Fruit fly (Drosophila melanogaster): Measurements from ENCODE around the gene CG2258.

Gene CG2258

DNA sequence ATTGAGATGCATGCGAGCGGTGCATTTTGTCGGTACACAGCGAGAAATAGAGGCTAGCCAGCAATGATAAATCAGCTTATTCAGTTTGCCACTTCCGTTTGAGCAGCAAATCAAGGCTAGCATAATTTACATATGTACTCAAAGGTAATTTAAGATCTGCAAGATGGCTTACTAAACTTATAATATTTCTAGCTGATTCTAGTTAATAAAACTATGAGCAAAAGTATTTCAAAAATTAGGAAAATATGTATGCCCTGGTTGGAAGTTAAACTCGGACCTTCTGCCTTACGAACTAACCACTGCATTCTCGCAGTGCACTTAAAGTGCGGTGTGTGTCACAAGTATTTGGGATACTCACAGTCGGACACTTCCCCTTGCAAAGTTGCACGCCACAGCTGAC lies 20.9 kb upstream of the CG2258 start:
- TF ChIP-seq CG15710 (tag; optimal IDR thresholded peaks at IDR 0.05) (peak; percentile 38), D1 (tag; optimal IDR thresholded peaks at IDR 0.05) (no peak), gl (tag; optimal IDR thresholded peaks at IDR 0.05) (no peak), Pif1B (GFP tag; optimal IDR thresholded peaks at IDR 0.05) (peak; percentile 49), CG9948 (tag; optimal IDR thresholded peaks at IDR 0.05) (peak; percentile 38), Pif1A (GFP tag; optimal IDR thresholded peaks at IDR 0.05) (peak; percentile 38), CG10348 (GFP tag; IDR thresholded peaks at IDR 0.05) (no peak), CG8159 (tag; optimal IDR thresholded peaks at IDR 0.05) (peak; percentile 50), CG4496 (GFP tag; IDR thresholded peaks at IDR 0.05) (peak; percentile 60; the same call in 1 of the 3 replicates), CG12605 (GFP tag; IDR thresholded peaks at IDR 0.05) (peak; percentile 18), Ets98B (GFP tag; IDR thresholded peaks at IDR 0.05) (0 out of 2 replicates have a peak, but pooled peaks have one; percentile 40), CG34367 (tag; optimal IDR thresholded peaks at IDR 0.05) (peak; percentile 21), EcR (GFP tag; optimal IDR thresholded peaks at IDR 0.05) (no peak), CG32121 (GFP tag; IDR thresholded peaks at IDR 0.05) (peak; percentile 62), rn (GFP tag; IDR thresholded peaks at IDR 0.05) (no peak), CG13204 (GFP tag; optimal IDR thresholded peaks at IDR 0.05) (no peak), CG14655 (GFP tag; optimal IDR thresholded peaks at IDR 0.05) (peak; percentile 66), CG17806 (tag; optimal IDR thresholded peaks at IDR 0.05) (peak; percentile 33), CG8301 (tag; optimal IDR thresholded peaks at IDR 0.05) (peak; percentile 65), fd96Ca (GFP tag; IDR thresholded peaks at IDR 0.05) (peak; percentile 57; the same call in 2 of the 3 replicates), Snoo (tag; optimal IDR thresholded peaks at IDR 0.05) (no peak)

dm6 chrX:8120939-8121338 lies 19.0 kb upstream of the CG2258 start, which contains the start of gene CG2260:
Gene CG2260, minus strand, starts transcription at chrX:8121147.
- TF ChIP-seq CG8301 (tag; optimal IDR thresholded peaks at IDR 0.05) (no peak), gl (tag; optimal IDR thresholded peaks at IDR 0.05) (no peak), Pif1B (GFP tag; optimal IDR thresholded peaks at IDR 0.05) (no peak), CG14655 (GFP tag; optimal IDR thresholded peaks at IDR 0.05) (no peak), CG34367 (tag; optimal IDR thresholded peaks at IDR 0.05) (no peak), CG12605 (GFP tag; IDR thresholded peaks at IDR 0.05) (no peak), CG32121 (GFP tag; IDR thresholded peaks at IDR 0.05) (no peak), Pif1A (GFP tag; optimal IDR thresholded peaks at IDR 0.05) (no peak), Snoo (tag; optimal IDR thresholded peaks at IDR 0.05) (no peak), EcR (GFP tag; optimal IDR thresholded peaks at IDR 0.05) (no peak), CG4496 (GFP tag; IDR thresholded peaks at IDR 0.05) (no peak), D1 (tag; optimal IDR thresholded peaks at IDR 0.05) (no peak), CG17806 (tag; optimal IDR thresholded peaks at IDR 0.05) (no peak), fd96Ca (GFP tag; IDR thresholded peaks at IDR 0.05) (no peak), Ets98B (GFP tag; IDR thresholded peaks at IDR 0.05) (no peak), CG9948 (tag; optimal IDR thresholded peaks at IDR 0.05) (no peak), CG15710 (tag; optimal IDR thresholded peaks at IDR 0.05) (no peak), CG8159 (tag; optimal IDR thresholded peaks at IDR 0.05) (no peak)

DNA sequence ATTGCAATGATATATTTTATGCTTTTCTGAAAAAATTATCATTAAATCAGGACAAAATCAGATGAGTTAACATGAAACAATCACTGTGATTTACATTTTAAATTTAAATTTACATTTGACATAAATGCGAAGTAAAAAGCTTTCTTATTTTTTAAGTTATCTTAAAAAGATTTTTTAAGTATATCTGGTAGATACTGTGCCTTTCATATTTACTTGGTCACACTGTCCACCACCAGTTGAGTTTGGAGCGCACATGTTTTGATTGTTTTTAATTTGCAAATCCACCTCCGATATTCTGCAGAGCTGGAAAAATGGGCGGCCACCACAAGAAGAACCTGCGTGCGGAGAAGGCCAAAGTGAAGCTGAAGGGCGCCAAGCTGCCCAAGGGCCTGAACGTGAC lies 14.9 kb upstream of the CG2258 start, which contains the start of gene CG1575:
CG1575 (plus strand) TSS at position 200 of the 400 bp plus-strand sequence.
- TF ChIP-seq CG15710 (tag; optimal IDR thresholded peaks at IDR 0.05) (no peak), CG8301 (tag; optimal IDR thresholded peaks at IDR 0.05) (no peak), CG32121 (GFP tag; IDR thresholded peaks at IDR 0.05) (no peak), CG10348 (GFP tag; IDR thresholded peaks at IDR 0.05) (no peak), CG13204 (GFP tag; optimal IDR thresholded peaks at IDR 0.05) (no peak), CG34367 (tag; optimal IDR thresholded peaks at IDR 0.05) (no peak), Pif1B (GFP tag; optimal IDR thresholded peaks at IDR 0.05) (no peak), CG9948 (tag; optimal IDR thresholded peaks at IDR 0.05) (no peak), CG4496 (GFP tag; IDR thresholded peaks at IDR 0.05) (no peak), Pif1A (GFP tag; optimal IDR thresholded peaks at IDR 0.05) (no peak), Snoo (tag; optimal IDR thresholded peaks at IDR 0.05) (no peak), CG17806 (tag; optimal IDR thresholded peaks at IDR 0.05) (no peak), CG14655 (GFP tag; optimal IDR thresholded peaks at IDR 0.05) (no peak), D1 (tag; optimal IDR thresholded peaks at IDR 0.05) (no peak)

dm6 chrX:8115717-8116311 lies 13.9 kb upstream of the CG2258 start, which contains the start of gene Gclc:
Gene Gclc, minus strand, starts transcription at chrX:8116147.
- TF ChIP-seq Pif1A (GFP tag; optimal IDR thresholded peaks at IDR 0.05) (peak; percentile 23), Pif1B (GFP tag; optimal IDR thresholded peaks at IDR 0.05) (peak; percentile 0), CG10348 (GFP tag; IDR thresholded peaks at IDR 0.05) (no peak)

dm6 chrX:8115343-8115676 lies 13.4 kb upstream of the CG2258 start:
- TF ChIP-seq CG34367 (tag; optimal IDR thresholded peaks at IDR 0.05) (no peak), D1 (tag; optimal IDR thresholded peaks at IDR 0.05) (no peak), CG13204 (GFP tag; optimal IDR thresholded peaks at IDR 0.05) (no peak), CG8301 (tag; optimal IDR thresholded peaks at IDR 0.05) (no peak), CG8159 (tag; optimal IDR thresholded peaks at IDR 0.05) (no peak), rn (GFP tag; IDR thresholded peaks at IDR 0.05) (no peak), CG15710 (tag; optimal IDR thresholded peaks at IDR 0.05) (no peak), CG14655 (GFP tag; optimal IDR thresholded peaks at IDR 0.05) (no peak), CG9948 (tag; optimal IDR thresholded peaks at IDR 0.05) (no peak), CG32121 (GFP tag; IDR thresholded peaks at IDR 0.05) (no peak), CG12605 (GFP tag; IDR thresholded peaks at IDR 0.05) (no peak), Snoo (tag; optimal IDR thresholded peaks at IDR 0.05) (no peak), CG17806 (tag; optimal IDR thresholded peaks at IDR 0.05) (no peak)
